Worm (Caenorhabditis elegans) whole organism, L4 larva: Measurements from ENCODE around the gene sax-2.

Experiments used
- F44E2.7 ChIP-seq: fragments of 200-800 bp; sonication (Bioruptor generic); IDR thresholded peaks from 2 replicates; pipeline ENCODE4 v2.1.2; 2022; ENCODE audit warnings: missing genetic modification characterization, missing compliant biosample characterization
- F49E8.2 ChIP-seq: sonication (generic microtip); optimal IDR thresholded peaks from 2 replicates; lab custom pipeline; 2016; ENCODE audit warnings: missing compliant biosample characterization, mild to moderate bottlenecking, missing genetic modification characterization, borderline replicate concordance
- R02D3.7 ChIP-seq: fragments of 150-350 bp; sonication (generic microtip); optimal IDR thresholded peaks from 3 replicates; lab custom pipeline; 2014; ENCODE audit warnings: missing biosample characterization, missing genetic modification characterization
- T20F7.1 ChIP-seq: fragments of 200-800 bp; sonication (Bioruptor generic); optimal IDR thresholded peaks from 2 replicates; lab custom pipeline; 2018; ENCODE audit warnings: mild to moderate bottlenecking, missing genetic modification characterization, missing compliant biosample characterization
- T26A8.4 ChIP-seq: fragments of 200-800 bp; sonication (Bioruptor generic); IDR thresholded peaks from 2 replicates; pipeline ENCODE4 v1.3.6; 2022; ENCODE audit warnings: missing genetic modification characterization, missing compliant biosample characterization
- Y105C5A.15 ChIP-seq: fragments of 200-800 bp; sonication (Bioruptor generic); IDR thresholded peaks from 2 replicates; pipeline ENCODE4 v1.3.6; 2022; ENCODE audit warnings: missing genetic modification characterization, missing compliant biosample characterization
- Y48G9A.11 ChIP-seq: fragments of 200-800 bp; sonication (Bioruptor generic); IDR thresholded peaks from 2 replicates; pipeline ENCODE4 v1.3.6; 2022; ENCODE audit warnings: missing genetic modification reagents, missing genetic modification characterization, missing compliant biosample characterization
- aha-1 ChIP-seq: fragments of 150-350 bp; peaks from one replicate; lab custom pipeline; 2014; ENCODE audit warnings: missing biosample characterization, missing genetic modification characterization
- arid-1 ChIP-seq: fragments of 200-800 bp; sonication (Bioruptor generic); conservative IDR thresholded peaks from 2 replicates; pipeline ENCODE4 v1.3.6; 2022; ENCODE audit warnings: missing genetic modification reagents, missing genetic modification characterization, missing compliant biosample characterization
- attf-4 ChIP-seq: sonication (generic microtip); optimal IDR thresholded peaks from 3 replicates; lab custom pipeline; 2017; ENCODE audit warnings: missing biosample characterization, missing genetic modification characterization
- ceh-28 ChIP-seq: fragments of 150-350 bp; optimal IDR thresholded peaks from 2 replicates; lab custom pipeline; 2014; ENCODE audit warnings: missing biosample characterization, missing genetic modification reagents, missing genetic modification characterization
- ceh-32 ChIP-seq: sonication (generic microtip); optimal IDR thresholded peaks from 2 replicates; lab custom pipeline; 2016; ENCODE audit warnings: mild to moderate bottlenecking, missing genetic modification characterization, missing compliant biosample characterization; ENCODE audit not compliant: poor library complexity
- ceh-44 ChIP-seq: fragments of 200-800 bp; sonication (Bioruptor generic); IDR thresholded peaks from 2 replicates; pipeline ENCODE4 v1.3.6; 2022; ENCODE audit warnings: missing genetic modification reagents, missing genetic modification characterization, missing compliant biosample characterization
- ceh-82 ChIP-seq: sonication (generic microtip); optimal IDR thresholded peaks from 2 replicates; lab custom pipeline; 2017; ENCODE audit warnings: missing biosample characterization, missing genetic modification characterization
- cey-2 ChIP-seq: sonication (generic microtip); optimal IDR thresholded peaks from 3 replicates; lab custom pipeline; 2017; ENCODE audit warnings: missing genetic modification characterization, mild to moderate bottlenecking, missing compliant biosample characterization, antibody characterized with exemption, borderline replicate concordance; ENCODE audit not compliant: insufficient read depth
- dmd-6 ChIP-seq: fragments of 200-800 bp; sonication (Bioruptor generic); IDR thresholded peaks from 2 replicates; pipeline ENCODE4 v1.3.6; 2022; ENCODE audit warnings: missing genetic modification reagents, missing genetic modification characterization, missing compliant biosample characterization
- dpl-1 ChIP-seq: fragments of 150-350 bp; optimal IDR thresholded peaks from 2 replicates; lab custom pipeline; 2014; ENCODE audit warnings: missing biosample characterization, missing genetic modification reagents, missing genetic modification characterization
- dve-1 ChIP-seq: sonication (generic microtip); optimal IDR thresholded peaks from 2 replicates; lab custom pipeline; 2017; ENCODE audit warnings: antibody characterized with exemption, mild to moderate bottlenecking, missing genetic modification characterization, missing compliant biosample characterization; ENCODE audit not compliant: insufficient read depth
- egl-27 ChIP-seq: sonication (generic microtip); optimal IDR thresholded peaks from 3 replicates; lab custom pipeline; 2017; ENCODE audit warnings: missing biosample characterization, missing genetic modification reagents, missing genetic modification characterization
- egl-43 ChIP-seq: fragments of 200-800 bp; sonication (Bioruptor generic); IDR thresholded peaks from 2 replicates; pipeline ENCODE4 v1.3.6; 2022; ENCODE audit warnings: missing genetic modification reagents, missing genetic modification characterization, missing compliant biosample characterization
- fkh-10 ChIP-seq: fragments of 150-350 bp; optimal IDR thresholded peaks from 2 replicates; lab custom pipeline; 2014; ENCODE audit warnings: missing biosample characterization, missing genetic modification reagents, missing genetic modification characterization
- fos-1 ChIP-seq: fragments of 150-350 bp; optimal IDR thresholded peaks from 2 replicates; lab custom pipeline; 2014; ENCODE audit warnings: missing biosample characterization, missing genetic modification characterization
- gei-8 ChIP-seq: fragments of 200-800 bp; sonication (Bioruptor generic); optimal IDR thresholded peaks from 2 replicates; lab custom pipeline; 2018; ENCODE audit warnings: mild to moderate bottlenecking, missing genetic modification characterization, missing compliant biosample characterization
- hif-1 ChIP-seq, 2 experiments: sonication (generic microtip); optimal IDR thresholded peaks; 2 replicates each; lab custom pipeline; 2016 to 2017; ENCODE audit warnings: missing compliant biosample characterization in 2 of 2, missing genetic modification characterization in 2 of 2, missing genetic modification reagents in 2 of 2, missing genotype in 2 of 2, mild to moderate bottlenecking in 1 of 2
- hlh-11 ChIP-seq: fragments of 200-800 bp; sonication (Bioruptor generic); optimal IDR thresholded peaks from 2 replicates; lab custom pipeline; 2018; ENCODE audit warnings: mild to moderate bottlenecking, missing genetic modification characterization, missing compliant biosample characterization
- lin-38 ChIP-seq: fragments of 200-800 bp; sonication (Bioruptor generic); IDR thresholded peaks from 2 replicates; pipeline ENCODE4 v1.3.6; 2022; ENCODE audit warnings: missing genetic modification reagents, missing genetic modification characterization, missing compliant biosample characterization
- lsy-2 ChIP-seq, 2 experiments: fragments of 150-350 bp in 1 of 2; sonication (generic microtip) in 1 of 2; optimal IDR thresholded peaks; 2 replicates each; lab custom pipeline; 2014 to 2017; ENCODE audit warnings: missing biosample characterization in 2 of 2, missing genetic modification characterization in 2 of 2
- madf-5 ChIP-seq, 2 experiments: fragments of 200-800 bp; sonication (Bioruptor generic); IDR thresholded peaks; 2 replicates each; pipeline ENCODE4 v1.3.6; 2022; ENCODE audit warnings: missing compliant biosample characterization in 2 of 2, missing genetic modification characterization in 2 of 2
- mdl-1 ChIP-seq, 2 experiments: fragments of 150-350 bp in 1 of 2; sonication (generic microtip) in 1 of 2; optimal IDR thresholded peaks; 2 replicates each; lab custom pipeline; 2014 to 2017; ENCODE audit warnings: missing biosample characterization in 2 of 2, missing genetic modification characterization in 2 of 2
- mep-1 ChIP-seq: fragments of 150-350 bp; sonication (generic microtip); optimal IDR thresholded peaks from 3 replicates; lab custom pipeline; 2014; ENCODE audit warnings: missing biosample characterization, missing genetic modification characterization
- mes-2 ChIP-seq: sonication (generic microtip); optimal IDR thresholded peaks from 2 replicates; lab custom pipeline; 2016; ENCODE audit warnings: missing genotype, mild to moderate bottlenecking, missing genetic modification characterization, missing compliant biosample characterization; ENCODE audit not compliant: poor library complexity, severe bottlenecking
- mxl-3 ChIP-seq: fragments of 200-800 bp; sonication (Bioruptor generic); optimal IDR thresholded peaks from 2 replicates; lab custom pipeline; 2018; ENCODE audit warnings: mild to moderate bottlenecking, missing genetic modification characterization, missing compliant biosample characterization
- nhr-48 ChIP-seq: sonication (generic microtip); optimal IDR thresholded peaks from 2 replicates; lab custom pipeline; 2016; ENCODE audit warnings: mild to moderate bottlenecking, missing genetic modification characterization, missing compliant biosample characterization
- nhr-6 ChIP-seq: fragments of 150-350 bp; optimal IDR thresholded peaks from 2 replicates; lab custom pipeline; 2014; ENCODE audit warnings: missing biosample characterization, missing genetic modification characterization
- nhr-76 ChIP-seq: fragments of 150-350 bp; optimal IDR thresholded peaks from 2 replicates; lab custom pipeline; 2014; ENCODE audit warnings: missing biosample characterization, missing genetic modification characterization
- nhr-77 ChIP-seq: fragments of 150-350 bp; optimal IDR thresholded peaks from 2 replicates; lab custom pipeline; 2014; ENCODE audit warnings: missing biosample characterization, missing genetic modification characterization
- pha-4 ChIP-seq, 2 experiments: fragments of 150-350 bp in 1 of 2; fragments of 200-800 bp in 1 of 2; sonication (Bioruptor generic) in 1 of 2; IDR thresholded peaks in 1 of 2; optimal IDR thresholded peaks in 1 of 2; 2 replicates each; pipeline versions ENCODE4 v1.3.6 to Lab custom; 2014 to 2022; ENCODE audit warnings: missing genetic modification characterization in 2 of 2, missing genetic modification reagents in 2 of 2, missing biosample characterization in 1 of 2, missing compliant biosample characterization in 1 of 2
- php-3 ChIP-seq: fragments of 200-800 bp; sonication (Bioruptor generic); IDR thresholded peaks from 2 replicates; pipeline ENCODE4 v1.3.6; 2022; ENCODE audit warnings: missing genetic modification reagents, missing genetic modification characterization, missing compliant biosample characterization
- pqm-1 ChIP-seq: sonication (generic microtip); optimal IDR thresholded peaks from 2 replicates; lab custom pipeline; 2017; ENCODE audit warnings: missing biosample characterization, missing genetic modification characterization
- rbr-2 ChIP-seq: sonication (generic microtip); optimal IDR thresholded peaks from 2 replicates; lab custom pipeline; 2016; ENCODE audit warnings: missing genotype, missing genetic modification characterization, missing compliant biosample characterization
- skn-1 ChIP-seq: fragments of 150-350 bp; optimal IDR thresholded peaks from 2 replicates; lab custom pipeline; 2014; ENCODE audit warnings: missing biosample characterization, missing genetic modification characterization
- snpc-1.2 ChIP-seq: fragments of 200-800 bp; sonication (Bioruptor generic); IDR thresholded peaks from 2 replicates; pipeline ENCODE4 v1.3.6; 2022; ENCODE audit warnings: missing genetic modification reagents, missing genetic modification characterization, missing compliant biosample characterization
- snpc-4 ChIP-seq: fragments of 150-350 bp; optimal IDR thresholded peaks from 2 replicates; lab custom pipeline; 2014; ENCODE audit warnings: missing biosample characterization, missing genetic modification characterization
- tag-97 ChIP-seq: fragments of 200-800 bp; sonication (Bioruptor generic); IDR thresholded peaks from 2 replicates; pipeline ENCODE4 v1.3.6; 2022; ENCODE audit warnings: missing genetic modification characterization, missing compliant biosample characterization
- unc-39 ChIP-seq: sonication (generic microtip); optimal IDR thresholded peaks from 2 replicates; lab custom pipeline; 2017; ENCODE audit warnings: missing biosample characterization, missing genetic modification characterization
- zfp-2 ChIP-seq: sonication (generic microtip); optimal IDR thresholded peaks from 2 replicates; lab custom pipeline; 2016; ENCODE audit warnings: mild to moderate bottlenecking, missing genetic modification characterization, missing compliant biosample characterization
- zip-11 ChIP-seq: fragments of 200-800 bp; sonication (Bioruptor generic); IDR thresholded peaks from 2 replicates; pipeline ENCODE4 v1.3.6; 2022; ENCODE audit warnings: missing genetic modification characterization, missing compliant biosample characterization
- zip-2 ChIP-seq: fragments of 150-350 bp; optimal IDR thresholded peaks from 2 replicates; lab custom pipeline; 2014; ENCODE audit warnings: missing biosample characterization, missing genetic modification characterization

sax-2 gene

DNA sequence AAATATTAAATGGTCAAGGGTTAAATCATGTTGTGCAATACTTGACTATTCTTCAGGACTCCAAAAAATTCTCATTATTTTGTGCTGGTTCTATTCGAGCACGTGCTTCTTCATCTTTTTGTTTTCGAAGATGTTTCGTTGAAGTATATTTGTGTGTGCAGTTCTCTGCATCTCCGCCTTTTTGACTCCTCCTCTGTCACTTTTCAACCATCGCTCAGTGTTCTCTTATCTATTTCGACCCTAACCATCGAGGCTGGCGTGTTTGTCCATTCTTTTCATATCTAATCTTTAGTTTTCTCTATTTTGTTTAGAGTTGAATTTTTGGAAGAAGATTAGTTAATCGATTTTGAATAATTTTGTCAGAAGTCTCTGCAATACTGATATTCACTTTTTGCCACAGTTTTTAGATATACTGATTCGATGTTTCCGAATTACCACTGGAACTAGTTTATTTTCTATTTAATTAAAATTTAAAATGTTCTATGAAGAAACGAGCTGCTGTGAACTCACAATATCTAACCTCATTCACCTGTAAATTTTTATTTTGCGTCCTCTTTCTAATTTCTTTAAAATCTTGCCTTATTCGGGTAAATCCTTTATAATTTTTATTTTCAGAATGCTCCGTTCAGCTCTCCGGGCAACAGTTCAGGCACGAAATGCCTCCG lies 32.2 kb upstream of the sax-2 start, which contains the start of gene alh-1 (continued):
- TF ChIP-seq lsy-2 (tag; optimal IDR thresholded peaks at IDR 0.05; lab: Kevin White, UChicago) (peak in 1 of 2 experiments; percentile 12), dve-1 (tag; lab: Kevin White, UChicago) (peak; percentile 69), madf-5 (GFP tag; IDR thresholded peaks at IDR 0.05; lab: Robert Waterston, UW) (no peak), dpl-1 (GFP tag; lab: Kevin White, UChicago) (no peak), snpc-4 (no peak), nhr-6 (no peak), php-3 (no peak), zip-11 (GFP tag; lab: Robert Waterston, UW) (no peak), gei-8 (GFP tag; lab: Kevin White, UChicago) (no peak), mxl-3 (GFP tag; lab: Kevin White, UChicago) (peak; percentile 53), hlh-11 (peak; percentile 75), T20F7.1 (GFP tag; lab: Kevin White, UChicago) (peak; percentile 12), pha-4 (GFP tag; IDR thresholded peaks at IDR 0.05; lab: Robert Waterston, UW) (no peak), pha-4 (tag; optimal IDR thresholded peaks at IDR 0.05; lab: Kevin White, UChicago) (peak; percentile 23), hif-1 (tag; optimal IDR thresholded peaks at IDR 0.05; lab: Kevin White, UChicago) (no peak), attf-4 (no peak), ceh-82 (no peak), R02D3.7 (tag; lab: Kevin White, UChicago) (no peak), pqm-1 (peak; percentile 78), nhr-48 (tag; lab: Kevin White, UChicago) (no peak), dmd-6 (GFP tag; lab: Robert Waterston, UW) (peak; percentile 73), snpc-1.2 (GFP tag; lab: Robert Waterston, UW) (no peak), T26A8.4 (GFP tag; lab: Robert Waterston, UW) (no peak), rbr-2 (tag; lab: Kevin White, UChicago) (no peak), mes-2 (tag; lab: Kevin White, UChicago) (no peak), egl-43 (no peak)

ce11 chrIII:5078062-5078461 lies 31.4 kb upstream of the sax-2 start:
- no peak for TF ChIP-seq F49E8.2 (tag; lab: Kevin White, UChicago)
- TF ChIP-seq lsy-2 (tag; optimal IDR thresholded peaks at IDR 0.05; lab: Kevin White, UChicago): peak in 1 of 2 experiments; percentile 75
- TF ChIP-seq skn-1 (tag; lab: Kevin White, UChicago): no peak
- TF ChIP-seq mxl-3 (GFP tag; lab: Kevin White, UChicago): peak; percentile 97
- no peak for TF ChIP-seq fos-1 (tag; lab: Kevin White, UChicago)
- TF ChIP-seq mep-1 (tag; lab: Kevin White, UChicago): peak; percentile 81
- peak in 1 of 2 experiments; percentile 95 for TF ChIP-seq mdl-1 (tag; optimal IDR thresholded peaks at IDR 0.05; lab: Kevin White, UChicago)
- TF ChIP-seq mes-2 (tag; lab: Kevin White, UChicago): peak; percentile 65
- no peak for TF ChIP-seq egl-27 (tag; lab: Kevin White, UChicago)
- peak; percentile 88 for TF ChIP-seq nhr-77
- TF ChIP-seq cey-2: no peak
- TF ChIP-seq dve-1 (tag; lab: Kevin White, UChicago): peak; percentile 95
- no peak for TF ChIP-seq nhr-76 (tag; lab: Kevin White, UChicago)
- TF ChIP-seq T20F7.1 (GFP tag; lab: Kevin White, UChicago): peak; percentile 60
- no peak for TF ChIP-seq Y105C5A.15 (GFP tag; lab: Robert Waterston, UW)
- TF ChIP-seq aha-1 (tag; lab: Kevin White, UChicago): no peak
- TF ChIP-seq ceh-82: no peak
- TF ChIP-seq gei-8 (GFP tag; lab: Kevin White, UChicago): no peak
- TF ChIP-seq lin-38: 0 out of 2 replicates have a peak, but pooled peaks have one; percentile 30
- TF ChIP-seq T26A8.4 (GFP tag; lab: Robert Waterston, UW): no peak
- TF ChIP-seq fkh-10 (GFP tag; lab: Kevin White, UChicago): no peak
- no peak for TF ChIP-seq ceh-28 (tag; lab: Kevin White, UChicago)
- TF ChIP-seq tag-97 (GFP tag; lab: Robert Waterston, UW): no peak
- TF ChIP-seq unc-39: no peak
- TF ChIP-seq zfp-2 (tag; lab: Kevin White, UChicago): no peak
- no peak for TF ChIP-seq Y48G9A.11 (GFP tag; lab: Robert Waterston, UW)
- TF ChIP-seq ceh-44 (GFP tag; lab: Robert Waterston, UW): no peak
- no peak for TF ChIP-seq zip-2
- no peak for TF ChIP-seq attf-4
- TF ChIP-seq arid-1 (GFP tag; lab: Robert Waterston, UW): no peak
- TF ChIP-seq F44E2.7 (GFP tag; lab: Robert Waterston, UW): no peak
- TF ChIP-seq ceh-32 (tag; lab: Kevin White, UChicago): no peak
